Fruit fly (Drosophila melanogaster): ENCODE data around the gene Kr-h2.

Kr-h2 gene

DNA sequence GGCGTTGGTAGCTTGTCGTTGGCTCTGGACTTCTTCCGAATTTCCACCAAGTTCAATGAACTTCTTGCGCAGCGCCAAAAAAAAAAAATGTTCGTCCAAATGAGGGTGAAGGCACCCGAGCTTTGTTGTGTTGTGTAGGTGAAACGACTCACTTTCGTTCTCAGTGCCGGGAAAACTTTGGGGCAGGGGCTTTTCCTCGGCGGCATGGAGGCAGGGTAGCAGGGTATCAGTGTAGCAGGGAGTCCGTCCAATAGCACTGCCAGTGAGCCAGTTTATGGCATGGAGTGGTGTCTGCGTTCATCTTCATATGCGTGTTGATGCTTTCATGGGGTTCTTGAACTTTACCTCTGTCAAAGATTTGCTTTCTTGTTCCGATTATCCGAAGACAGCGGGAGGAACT, 3.5 kb downstream of the Kr-h2 start:
- TF ChIP-seq ttk (optimal IDR thresholded peaks at IDR 0.05), result no peak
- no peak for TF ChIP-seq insv (optimal IDR thresholded peaks at IDR 0.05)
- no peak for TF ChIP-seq h (optimal IDR thresholded peaks at IDR 0.05)
- no peak for TF ChIP-seq Sin3A (optimal IDR thresholded peaks at IDR 0.05)
- TF ChIP-seq psq (optimal IDR thresholded peaks at IDR 0.05), result no peak
- no peak for TF ChIP-seq Myc (optimal IDR thresholded peaks at IDR 0.05)

DNA sequence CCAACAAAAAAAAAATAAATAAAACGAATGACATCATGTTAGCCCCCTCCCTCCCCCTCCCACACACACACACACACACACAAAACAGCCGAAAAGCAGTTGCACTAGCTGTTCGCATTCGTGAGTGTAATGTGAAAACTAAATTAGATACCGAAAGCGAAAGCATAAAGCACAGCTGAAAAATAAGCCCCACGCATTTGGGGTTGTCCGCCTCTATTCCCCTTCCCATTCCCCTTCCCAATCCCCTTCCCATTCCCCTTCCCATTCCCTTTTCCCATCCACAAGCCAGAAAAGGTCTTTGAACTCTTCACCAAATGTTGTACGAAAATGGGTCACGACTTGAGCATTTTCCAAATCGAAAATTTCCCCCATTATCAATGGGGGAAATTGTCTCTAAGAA, 4.6 kb downstream of the Kr-h2 start:
- TF ChIP-seq Myc (optimal IDR thresholded peaks at IDR 0.05), result no peak
- no peak for TF ChIP-seq insv (optimal IDR thresholded peaks at IDR 0.05)
- TF ChIP-seq Sin3A (optimal IDR thresholded peaks at IDR 0.05), result no peak
- no peak for TF ChIP-seq h (optimal IDR thresholded peaks at IDR 0.05)
- TF ChIP-seq ttk (optimal IDR thresholded peaks at IDR 0.05), result no peak
- no peak for TF ChIP-seq psq (optimal IDR thresholded peaks at IDR 0.05)

DNA sequence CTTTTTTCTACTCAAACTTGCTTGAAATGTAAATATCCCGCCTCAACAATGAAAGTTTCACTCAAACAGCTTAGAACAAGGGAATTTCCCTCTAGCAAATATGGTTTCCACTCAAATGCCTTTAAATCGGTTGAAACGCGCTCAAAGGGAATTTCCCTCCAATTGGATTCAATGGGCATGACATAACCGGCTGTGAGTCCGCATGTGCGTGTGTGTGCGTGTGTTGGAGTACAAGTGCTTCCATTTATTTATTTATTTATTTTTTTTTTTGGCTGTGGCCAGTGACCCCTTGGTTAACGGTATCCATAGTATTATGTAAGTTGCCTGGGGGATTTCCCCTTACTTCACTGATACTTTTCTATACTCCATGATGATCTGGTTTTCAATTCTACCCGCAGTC, 5.4 kb downstream of the Kr-h2 start:
- TF ChIP-seq Sin3A (optimal IDR thresholded peaks at IDR 0.05) (no peak), insv (optimal IDR thresholded peaks at IDR 0.05) (no peak), ttk (optimal IDR thresholded peaks at IDR 0.05) (no peak), psq (optimal IDR thresholded peaks at IDR 0.05) (no peak), Myc (optimal IDR thresholded peaks at IDR 0.05) (no peak)

DNA sequence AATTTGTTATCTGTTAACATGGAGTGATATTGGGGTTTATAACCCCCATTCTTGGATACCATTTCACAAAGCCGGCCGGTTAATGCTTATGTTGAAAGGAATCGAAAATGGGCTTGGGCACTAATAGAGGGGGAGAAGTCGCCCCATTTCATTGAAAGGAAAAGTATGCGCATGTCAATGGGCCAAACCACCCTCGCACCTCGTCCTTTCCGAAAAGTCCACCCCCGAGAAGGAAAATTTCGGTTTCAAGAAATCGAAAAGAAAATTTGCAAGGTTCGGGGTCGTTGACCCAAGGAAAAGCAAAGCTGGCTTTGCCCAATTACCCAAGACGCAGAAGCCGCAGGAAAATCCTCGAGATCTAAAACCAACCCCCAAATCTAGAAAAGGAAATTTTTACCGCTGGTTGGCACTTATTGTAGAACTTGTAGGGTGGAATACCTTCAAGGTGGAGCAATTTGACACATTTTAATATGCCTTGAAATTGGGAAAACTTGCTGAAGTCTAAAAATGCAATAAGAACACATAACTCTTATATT, 6.1 kb downstream of the Kr-h2 start:
- no peak for TF ChIP-seq insv (optimal IDR thresholded peaks at IDR 0.05)
- no peak for TF ChIP-seq psq (optimal IDR thresholded peaks at IDR 0.05)
- no peak for TF ChIP-seq h (optimal IDR thresholded peaks at IDR 0.05)
- TF ChIP-seq Myc (optimal IDR thresholded peaks at IDR 0.05), result no peak
- no peak for TF ChIP-seq Sin3A (optimal IDR thresholded peaks at IDR 0.05)
- TF ChIP-seq ttk (optimal IDR thresholded peaks at IDR 0.05), result no peak

DNA sequence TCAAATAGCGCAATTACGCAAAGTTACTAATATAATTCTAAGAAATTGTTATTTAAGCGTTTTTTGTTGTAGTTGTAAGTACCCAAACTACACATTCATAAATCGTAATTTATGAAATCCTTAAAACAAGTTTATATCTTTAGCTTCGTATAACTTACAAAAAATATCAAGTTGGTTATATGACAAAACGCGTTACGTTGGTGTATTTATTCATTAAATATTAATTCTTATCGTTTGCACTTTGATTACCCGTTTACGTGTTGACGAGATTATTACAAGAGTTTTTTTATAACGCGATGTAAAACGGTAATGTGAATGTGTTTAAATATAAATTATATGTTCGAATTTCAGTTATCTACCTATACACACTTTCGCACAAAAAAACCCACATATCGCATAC, 6.8 kb downstream of the Kr-h2 start:
- TF ChIP-seq ttk (optimal IDR thresholded peaks at IDR 0.05) (no peak), Sin3A (optimal IDR thresholded peaks at IDR 0.05) (no peak), insv (optimal IDR thresholded peaks at IDR 0.05) (no peak), h (optimal IDR thresholded peaks at IDR 0.05) (no peak), psq (optimal IDR thresholded peaks at IDR 0.05) (no peak), Myc (optimal IDR thresholded peaks at IDR 0.05) (no peak)

DNA sequence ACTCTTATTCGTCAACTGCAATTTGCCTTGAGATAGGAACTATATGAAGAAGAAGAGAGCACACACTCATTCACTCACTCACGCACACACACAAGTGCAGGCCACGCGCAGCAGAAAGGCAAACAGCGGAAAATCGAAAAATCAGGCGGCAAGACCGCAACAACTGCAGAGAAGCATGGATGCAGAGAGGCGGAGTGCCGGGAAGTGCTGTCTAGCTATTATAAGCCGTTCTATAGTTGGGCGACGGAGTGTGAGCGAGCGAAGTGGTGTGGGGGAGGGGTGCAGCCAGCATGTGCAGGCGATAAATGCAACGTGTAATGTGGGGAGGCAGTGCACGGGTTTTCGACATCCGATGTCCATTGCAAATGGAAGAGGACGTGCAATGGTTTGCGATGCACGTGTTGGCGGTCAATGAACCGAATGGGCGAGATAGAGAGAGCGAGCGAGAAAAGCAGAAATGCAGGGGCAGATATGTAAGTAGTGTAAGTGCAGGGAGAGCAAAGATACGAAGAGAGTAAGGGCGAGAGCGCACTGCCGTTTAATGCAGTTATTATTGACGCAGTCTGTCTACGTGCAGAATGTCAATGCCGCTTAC, 8.1 kb downstream of the Kr-h2 start:
- TF ChIP-seq insv (optimal IDR thresholded peaks at IDR 0.05), result no peak

DNA sequence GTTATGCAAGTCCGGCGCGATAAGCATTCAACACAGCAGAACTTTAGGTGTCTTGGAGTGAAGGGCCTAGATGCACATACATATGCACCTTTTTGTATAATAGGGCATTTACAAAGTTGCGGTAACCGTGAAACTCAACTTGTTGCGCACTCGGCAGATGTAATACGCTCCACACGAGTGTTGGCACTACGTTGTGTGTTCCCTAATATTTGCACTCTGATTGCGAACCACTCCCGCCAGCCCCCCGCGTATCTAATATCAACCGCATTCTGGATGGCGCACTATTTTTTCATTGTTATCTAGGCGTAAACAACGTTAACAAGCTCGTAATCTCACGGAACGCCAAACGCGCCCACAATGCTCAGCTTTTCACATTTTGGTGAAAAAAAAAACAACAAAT, 9.5 kb downstream of the Kr-h2 start:
- TF ChIP-seq insv (optimal IDR thresholded peaks at IDR 0.05), result no peak
- no peak for TF ChIP-seq Myc (optimal IDR thresholded peaks at IDR 0.05)
- no peak for TF ChIP-seq psq (optimal IDR thresholded peaks at IDR 0.05)
- no peak for TF ChIP-seq ttk (optimal IDR thresholded peaks at IDR 0.05)
- no peak for TF ChIP-seq Sin3A (optimal IDR thresholded peaks at IDR 0.05)
- TF ChIP-seq h (optimal IDR thresholded peaks at IDR 0.05), result no peak

DNA sequence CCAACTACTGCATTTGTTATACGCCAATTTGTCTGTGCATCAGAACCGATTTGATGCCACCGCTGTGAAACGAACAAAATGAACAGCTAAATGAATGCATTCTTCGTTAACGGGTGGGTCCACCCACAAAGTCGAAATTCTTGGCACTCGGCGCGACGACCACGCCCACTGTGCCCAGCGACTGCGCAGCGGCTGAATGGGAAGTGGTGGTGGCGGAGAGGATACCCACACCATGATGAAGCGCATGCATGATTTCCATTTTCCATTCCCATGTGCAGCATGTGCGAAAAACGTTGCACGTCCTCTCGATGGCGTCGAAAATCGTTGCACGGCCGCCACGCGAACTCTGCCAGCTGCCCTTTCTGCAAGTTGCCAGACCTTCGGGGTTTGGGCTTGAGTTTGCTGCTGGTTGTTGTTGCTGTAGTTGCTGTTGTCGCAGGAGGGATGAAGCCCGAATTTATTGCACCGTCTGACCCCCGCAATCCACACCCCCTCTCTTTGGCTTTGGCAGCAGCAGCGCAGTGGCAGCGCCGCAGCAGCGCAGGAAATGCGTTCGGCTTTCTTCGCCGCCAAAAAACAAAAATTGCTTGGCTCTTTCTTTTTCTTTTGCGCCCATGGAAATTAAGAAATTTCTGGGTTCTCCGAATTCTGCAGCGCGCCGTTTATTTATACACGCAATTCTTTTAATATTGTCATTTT, 10.5 kb downstream of the Kr-h2 start:
- no peak for TF ChIP-seq psq (optimal IDR thresholded peaks at IDR 0.05)
- TF ChIP-seq h (optimal IDR thresholded peaks at IDR 0.05), result no peak
- TF ChIP-seq Myc (optimal IDR thresholded peaks at IDR 0.05), result no peak

DNA sequence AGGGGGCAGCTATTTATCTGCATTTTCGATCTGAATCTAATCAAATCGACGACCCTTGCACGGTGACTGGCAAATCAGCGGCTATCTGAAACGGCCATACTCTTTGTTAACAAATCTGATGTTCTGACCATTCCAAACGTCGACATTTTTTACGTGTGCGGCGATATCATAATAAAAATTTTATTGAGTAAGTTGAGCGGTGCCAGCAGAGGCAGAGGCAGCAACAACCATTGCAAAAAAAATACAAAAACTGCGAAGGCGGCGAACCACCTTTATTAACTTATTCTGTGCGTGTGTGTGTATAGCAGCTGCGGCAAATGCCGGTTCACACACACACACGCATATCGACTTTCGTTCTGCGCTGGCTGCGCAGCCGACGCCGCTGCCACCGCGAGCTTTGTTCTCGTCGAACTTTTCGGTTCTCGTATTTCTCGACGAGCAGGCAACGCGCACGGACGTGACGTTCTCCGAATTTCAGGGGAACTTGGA, 11.4 kb downstream of the Kr-h2 start, which contains the start of gene Kr-h1:
Kr-h1 (plus strand) TSS at position 447 of the 489 bp plus-strand sequence.
- TF ChIP-seq h (optimal IDR thresholded peaks at IDR 0.05), result no peak
- TF ChIP-seq psq (optimal IDR thresholded peaks at IDR 0.05), result no peak
- TF ChIP-seq insv (optimal IDR thresholded peaks at IDR 0.05), result no peak
- no peak for TF ChIP-seq ttk (optimal IDR thresholded peaks at IDR 0.05)
- TF ChIP-seq Sin3A (optimal IDR thresholded peaks at IDR 0.05), result no peak
- no peak for TF ChIP-seq Myc (optimal IDR thresholded peaks at IDR 0.05)

DNA sequence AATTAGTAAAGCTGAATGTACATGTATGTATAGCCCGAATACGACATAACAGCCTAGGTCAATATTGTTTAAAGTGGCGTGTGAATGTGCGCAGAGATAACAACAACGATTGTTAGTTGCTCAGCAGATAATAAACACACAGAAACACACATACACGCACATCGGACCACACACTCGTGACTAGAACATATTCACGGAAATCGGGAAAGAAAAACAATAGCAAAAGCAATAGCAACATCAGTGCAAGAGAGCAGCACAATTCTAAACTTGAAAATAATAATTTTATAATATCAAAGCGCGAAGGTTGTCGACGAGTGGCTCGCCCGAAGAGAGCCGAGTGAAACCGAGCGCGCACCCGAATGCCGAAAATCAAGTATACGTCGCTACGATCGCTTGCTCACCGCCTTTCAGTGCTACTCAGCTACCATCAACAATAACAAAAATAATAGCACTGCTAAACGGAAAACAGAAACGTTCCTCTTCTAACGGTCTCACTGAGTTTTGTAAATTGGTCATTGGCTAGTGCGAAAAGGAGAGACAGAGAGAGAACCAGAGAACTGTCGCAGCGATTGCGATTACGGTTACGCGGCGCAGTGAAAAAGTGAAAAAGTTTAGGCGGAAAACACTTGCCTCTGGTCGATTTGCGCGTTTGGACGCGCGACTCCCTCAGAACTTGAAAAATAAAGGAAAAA, 12.3 kb downstream of the Kr-h2 start:
- no peak for TF ChIP-seq h (optimal IDR thresholded peaks at IDR 0.05)
- TF ChIP-seq ttk (optimal IDR thresholded peaks at IDR 0.05), result no peak
- no peak for TF ChIP-seq insv (optimal IDR thresholded peaks at IDR 0.05)
- no peak for TF ChIP-seq Myc (optimal IDR thresholded peaks at IDR 0.05)
- TF ChIP-seq psq (optimal IDR thresholded peaks at IDR 0.05), result no peak
- TF ChIP-seq Sin3A (optimal IDR thresholded peaks at IDR 0.05), result no peak

DNA sequence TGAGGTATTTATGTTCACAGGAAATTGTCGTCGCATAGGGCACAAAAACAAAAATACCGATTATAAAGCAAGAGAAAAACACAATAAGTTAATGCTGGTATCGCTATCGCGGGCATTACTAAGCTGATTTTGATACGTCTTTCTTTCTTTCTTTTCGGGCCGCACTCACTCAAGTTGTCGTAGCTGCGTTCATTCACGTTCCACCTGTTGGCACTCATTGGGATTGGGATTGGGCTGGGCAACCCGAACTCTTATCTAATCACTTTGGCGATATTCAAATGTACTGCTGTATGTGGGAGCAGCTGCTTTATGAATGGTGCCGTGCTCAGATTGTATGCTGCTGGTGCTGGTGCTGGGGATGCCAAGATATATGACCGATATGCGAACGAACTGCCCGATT, 13.9 kb downstream of the Kr-h2 start:
- no peak for TF ChIP-seq insv (optimal IDR thresholded peaks at IDR 0.05)
- TF ChIP-seq Myc (optimal IDR thresholded peaks at IDR 0.05), result no peak
- TF ChIP-seq Sin3A (optimal IDR thresholded peaks at IDR 0.05), result no peak
- TF ChIP-seq h (optimal IDR thresholded peaks at IDR 0.05), result no peak
- TF ChIP-seq ttk (optimal IDR thresholded peaks at IDR 0.05), result no peak
- TF ChIP-seq psq (optimal IDR thresholded peaks at IDR 0.05), result no peak

DNA sequence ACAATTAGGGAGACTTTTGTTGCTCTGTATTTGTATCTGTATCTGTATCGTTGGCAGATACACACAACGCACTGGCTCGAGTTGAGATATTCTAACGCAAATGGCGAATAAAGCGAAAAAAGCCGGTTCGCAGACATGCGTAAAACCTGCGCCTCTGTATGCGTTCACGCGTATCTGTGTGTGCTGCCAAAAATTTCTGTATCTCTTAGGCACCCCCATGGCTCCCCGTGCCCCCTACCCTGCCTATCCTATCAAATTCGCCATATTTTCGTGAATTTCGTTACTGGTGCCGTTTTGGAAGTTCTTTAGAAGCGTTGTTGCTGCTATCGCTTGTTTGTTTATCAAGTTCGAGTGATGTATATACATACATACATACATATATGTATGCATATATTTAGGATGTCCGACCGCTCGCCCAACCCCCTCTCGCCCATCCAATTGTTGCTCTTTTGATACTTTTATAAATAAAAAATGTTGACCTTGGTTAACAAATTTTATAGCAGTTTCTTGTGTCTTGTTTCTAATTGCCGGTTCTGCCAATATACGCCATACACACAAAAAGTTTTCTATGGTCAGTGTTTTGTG, 15.0 kb downstream of the Kr-h2 start:
- TF ChIP-seq psq (optimal IDR thresholded peaks at IDR 0.05), result no peak
- no peak for TF ChIP-seq h (optimal IDR thresholded peaks at IDR 0.05)
- TF ChIP-seq insv (optimal IDR thresholded peaks at IDR 0.05), result no peak
- TF ChIP-seq ttk (optimal IDR thresholded peaks at IDR 0.05), result no peak
- no peak for TF ChIP-seq Sin3A (optimal IDR thresholded peaks at IDR 0.05)
- no peak for TF ChIP-seq Myc (optimal IDR thresholded peaks at IDR 0.05)

Data from Kc167 (cell line).